Worm (Caenorhabditis elegans) whole organism, L2 larva: ENCODE results near the gene zfp-2.
A peak's percentile ranks its signal among the peaks of the same experiment; 100 is the strongest.

Experiments used
- R02D3.7 ChIP-seq: fragments of 150-350 bp; optimal IDR thresholded peaks from 2 replicates; lab custom pipeline; 2014; ENCODE audit warnings: missing biosample characterization, missing genetic modification characterization
- alr-1 ChIP-seq: fragments of 150-350 bp; optimal IDR thresholded peaks from 2 replicates; lab custom pipeline; 2014; ENCODE audit warnings: missing biosample characterization, missing genetic modification characterization
- aly-2 ChIP-seq: fragments of 150-350 bp; optimal IDR thresholded peaks from 2 replicates; lab custom pipeline; 2014; ENCODE audit warnings: missing biosample characterization, missing genetic modification characterization
- mbf-1 ChIP-seq: sonication (generic microtip); optimal IDR thresholded peaks from 2 replicates; lab custom pipeline; 2017; ENCODE audit warnings: missing biosample characterization, missing genetic modification characterization
- nhr-10 ChIP-seq: sonication (generic microtip); optimal IDR thresholded peaks from 2 replicates; lab custom pipeline; 2017; ENCODE audit warnings: missing biosample characterization, missing genetic modification characterization
- nhr-23 ChIP-seq: fragments of 150-350 bp; optimal IDR thresholded peaks from 2 replicates; lab custom pipeline; 2014; ENCODE audit warnings: missing biosample characterization, missing genetic modification reagents, missing genetic modification characterization
- skn-1 ChIP-seq: sonication (generic microtip); optimal IDR thresholded peaks from 2 replicates; lab custom pipeline; 2017; ENCODE audit warnings: missing biosample characterization, missing genetic modification characterization
- unc-62 ChIP-seq: fragments of 150-350 bp; optimal IDR thresholded peaks from 2 replicates; lab custom pipeline; 2014; ENCODE audit warnings: missing biosample characterization, missing genetic modification reagents, missing genetic modification characterization
- ztf-4 ChIP-seq: fragments of 150-350 bp; optimal IDR thresholded peaks from 2 replicates; lab custom pipeline; 2014; ENCODE audit warnings: missing biosample characterization, missing genetic modification characterization

DNA sequence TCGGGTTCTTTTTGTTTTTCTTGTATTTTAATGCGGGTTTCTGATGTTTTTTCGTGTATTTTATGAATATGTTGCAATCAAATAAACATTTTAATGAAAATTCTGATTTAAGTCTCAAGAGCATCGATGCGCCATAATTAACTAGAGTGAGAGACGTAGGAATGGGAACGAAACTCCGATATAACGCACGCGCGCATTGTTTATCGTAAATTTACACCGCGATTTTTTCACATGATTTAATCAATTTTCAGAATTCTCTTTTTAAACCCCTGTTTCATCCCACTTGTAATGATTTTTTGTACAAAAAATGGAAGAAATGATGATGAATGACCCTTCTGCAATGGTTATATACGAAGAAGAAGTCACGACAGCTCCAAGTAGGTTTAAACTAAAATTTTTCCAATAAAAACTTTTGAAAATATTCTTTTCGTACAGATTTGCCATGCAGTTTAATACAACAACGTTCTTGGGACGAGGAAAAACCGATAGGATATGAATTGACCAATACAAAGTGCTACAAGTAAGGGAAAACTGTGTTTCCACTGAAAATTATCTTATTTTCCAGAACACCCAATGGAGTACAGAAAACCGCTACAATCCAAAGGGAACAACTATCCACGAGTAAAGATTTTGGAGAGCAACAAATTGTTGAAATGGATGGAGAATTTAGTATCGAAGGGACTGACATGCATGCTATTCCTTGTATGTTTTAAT is at the start of gene zfp-2:
- TF ChIP-seq skn-1 (tag; lab: Kevin White, UChicago) = no peak
- TF ChIP-seq mbf-1 (tag; lab: Kevin White, UChicago) = no peak
- no peak for TF ChIP-seq aly-2 (tag; lab: Kevin White, UChicago)
- no peak for TF ChIP-seq alr-1 (tag; lab: Kevin White, UChicago)
- no peak for TF ChIP-seq unc-62 (GFP tag; lab: Kevin White, UChicago)
- no peak for TF ChIP-seq nhr-23 (tag; lab: Kevin White, UChicago)
- peak; percentile 28 for TF ChIP-seq R02D3.7 (tag; lab: Kevin White, UChicago)
- TF ChIP-seq ztf-4 = no peak
- no peak for TF ChIP-seq nhr-10
